Worm (Caenorhabditis elegans): ENCODE results near the gene T05A8.2.

ce11 chrII:2692476-2692875, 18.3 kb downstream of the T05A8.2 start, which contains the start of gene set-11:
- TF ChIP-seq nhr-28 (tag; optimal IDR thresholded peaks at IDR 0.05) (no peak), isw-1 (GFP tag; IDR thresholded peaks at IDR 0.05) (no peak)

All from whole organism, L1 larva.